Fruit fly (Drosophila melanogaster): Measurements from ENCODE around the gene CG32262.

The CG32262 gene

dm6 chr3L:3785002-3785661, 24.9 kb downstream of the CG32262 start:
- TF ChIP-seq CG32006 (GFP tag; optimal IDR thresholded peaks at IDR 0.05): peak; percentile 99
- peak; percentile 99 for TF ChIP-seq Sox15 (GFP tag; optimal IDR thresholded peaks at IDR 0.05)
- peak; percentile 100 for TF ChIP-seq Eip78C (GFP tag)
- TF ChIP-seq cyc (GFP tag; optimal IDR thresholded peaks at IDR 0.05): peak; percentile 98
- peak; percentile 98 for TF ChIP-seq CG7368 (GFP tag; optimal IDR thresholded peaks at IDR 0.05)
- TF ChIP-seq CG6854 (GFP tag; optimal IDR thresholded peaks at IDR 0.05): peak; percentile 91
- TF ChIP-seq Hr39 (GFP tag; optimal IDR thresholded peaks at IDR 0.05): peak; percentile 99
- TF ChIP-seq fkh (GFP tag; optimal IDR thresholded peaks at IDR 0.05): peak; percentile 18
- peak; percentile 98 for TF ChIP-seq topi (GFP tag; optimal IDR thresholded peaks at IDR 0.05)
- peak; percentile 99 for TF ChIP-seq esn (GFP tag; optimal IDR thresholded peaks at IDR 0.05)
- peak; percentile 99 for TF ChIP-seq Eip75B (GFP tag; optimal IDR thresholded peaks at IDR 0.05)
- TF ChIP-seq CG6276 (GFP tag; optimal IDR thresholded peaks at IDR 0.05): peak; percentile 94
- peak; percentile 99 for TF ChIP-seq Smox (GFP tag; optimal IDR thresholded peaks at IDR 0.05)
- TF ChIP-seq Lpt (GFP tag; optimal IDR thresholded peaks at IDR 0.05): peak; percentile 99
- TF ChIP-seq eg (GFP tag; IDR thresholded peaks at IDR 0.05): peak; percentile 99
- TF ChIP-seq CG34406 (GFP tag; optimal IDR thresholded peaks at IDR 0.05): peak; percentile 99
- TF ChIP-seq CG3032 (tag; optimal IDR thresholded peaks at IDR 0.05): peak; percentile 93
- TF ChIP-seq Gug (GFP tag; IDR thresholded peaks at IDR 0.05): peak; percentile 98
- peak; percentile 99 for TF ChIP-seq CG6163 (GFP tag; IDR thresholded peaks at IDR 0.05)
- peak; percentile 99 for TF ChIP-seq achi (GFP tag; optimal IDR thresholded peaks at IDR 0.05)
- peak; percentile 99 for TF ChIP-seq CG8119 (GFP tag; IDR thresholded peaks at IDR 0.05)
- peak; percentile 90 for TF ChIP-seq CG9139 (GFP tag; optimal IDR thresholded peaks at IDR 0.05)
- TF ChIP-seq CG6808 (GFP tag; optimal IDR thresholded peaks at IDR 0.05): peak; percentile 89
- peak; percentile 100 for TF ChIP-seq svp (GFP tag)
- TF ChIP-seq Met (GFP tag; optimal IDR thresholded peaks at IDR 0.05): peak; percentile 99
- peak; percentile 99 for TF ChIP-seq pdm3 (GFP tag; optimal IDR thresholded peaks at IDR 0.05)
- TF ChIP-seq CG8632 (GFP tag; optimal IDR thresholded peaks at IDR 0.05): peak; percentile 98
- peak; percentile 98 for TF ChIP-seq vri (GFP tag; optimal IDR thresholded peaks at IDR 0.05)
- TF ChIP-seq dsx (GFP tag; optimal IDR thresholded peaks at IDR 0.05; ENCODE audit: poor library complexity, severe bottlenecking): peak; percentile 96
- peak; percentile 99 for TF ChIP-seq CG1621 (tag; optimal IDR thresholded peaks at IDR 0.05)
- TF ChIP-seq CG11762 (GFP tag; optimal IDR thresholded peaks at IDR 0.05; ENCODE audit: insufficient read depth): peak; percentile 97
- peak; percentile 99 for TF ChIP-seq acj6 (GFP tag; optimal IDR thresholded peaks at IDR 0.05)
- peak; percentile 99 for TF ChIP-seq OdsH (GFP tag; optimal IDR thresholded peaks at IDR 0.05)
- TF ChIP-seq CG16779 (tag; optimal IDR thresholded peaks at IDR 0.05): peak; percentile 96
- TF ChIP-seq net (GFP tag; optimal IDR thresholded peaks at IDR 0.05): peak; percentile 99
- peak; percentile 99 for TF ChIP-seq CG6792 (GFP tag; optimal IDR thresholded peaks at IDR 0.05)
- peak; percentile 99 for TF ChIP-seq CG31627 (GFP tag; optimal IDR thresholded peaks at IDR 0.05)
- peak; percentile 95 for TF ChIP-seq Ets96B (tag; optimal IDR thresholded peaks at IDR 0.05)
- TF ChIP-seq Hr4 (GFP tag; optimal IDR thresholded peaks at IDR 0.05): peak; percentile 99
- TF ChIP-seq Sox102F (GFP tag; optimal IDR thresholded peaks at IDR 0.05): peak; percentile 99
- peak; percentile 98 for TF ChIP-seq CG4318 (GFP tag; optimal IDR thresholded peaks at IDR 0.05)
- TF ChIP-seq Sox14 (GFP tag; optimal IDR thresholded peaks at IDR 0.05): peak; percentile 99
- peak; percentile 99 for TF ChIP-seq CG15336 (GFP tag; IDR thresholded peaks at IDR 0.05)
- peak; percentile 96 to 98 for TF ChIP-seq salr (GFP tag; optimal IDR thresholded peaks at IDR 0.05)
- TF ChIP-seq spab (GFP tag; optimal IDR thresholded peaks at IDR 0.05): peak; percentile 95
- peak; percentile 98 for TF ChIP-seq CG11294 (GFP tag; IDR thresholded peaks at IDR 0.05)
- TF ChIP-seq CG10669 (GFP tag; optimal IDR thresholded peaks at IDR 0.05): peak; percentile 95
- peak; percentile 98 for TF ChIP-seq dac (GFP tag; optimal IDR thresholded peaks at IDR 0.05)
- peak; percentile 97 for TF ChIP-seq Hr38 (GFP tag; optimal IDR thresholded peaks at IDR 0.05)
- peak; percentile 88 to 98 for TF ChIP-seq ss (GFP tag; optimal IDR thresholded peaks at IDR 0.05)
- peak; percentile 97 for TF ChIP-seq Eip93F (GFP tag; optimal IDR thresholded peaks at IDR 0.05)

All from whole organism, prepupa.